Worm (Caenorhabditis elegans) whole organism, mixed stage, embryonic: ENCODE results near the gene syd-9.

Source experiments
- bed-3 ChIP-seq: fragments of 200-800 bp; sonication (Bioruptor generic); optimal IDR thresholded peaks from 3 replicates; lab custom pipeline; 2018; ENCODE audit warnings: mild to moderate bottlenecking, missing genetic modification characterization, moderate library complexity, missing compliant biosample characterization
- blmp-1 ChIP-seq: fragments of 150-350 bp; optimal IDR thresholded peaks from 2 replicates; lab custom pipeline; 2014; ENCODE audit warnings: missing biosample characterization, missing genetic modification characterization
- ces-1 ChIP-seq: fragments of 150-350 bp; optimal IDR thresholded peaks from 2 replicates; lab custom pipeline; 2014; ENCODE audit warnings: missing biosample characterization, missing genetic modification reagents, missing genetic modification characterization
- mab-5 ChIP-seq: fragments of 150-350 bp; optimal IDR thresholded peaks from 2 replicates; lab custom pipeline; 2014; ENCODE audit warnings: missing biosample characterization, missing genetic modification characterization
- nhr-12 ChIP-seq: fragments of 150-350 bp; optimal IDR thresholded peaks from 2 replicates; lab custom pipeline; 2014; ENCODE audit warnings: missing biosample characterization, missing genetic modification characterization
- nhr-237 ChIP-seq: fragments of 150-350 bp; optimal IDR thresholded peaks from 2 replicates; lab custom pipeline; 2014; ENCODE audit warnings: missing biosample characterization, missing genetic modification characterization
- pha-4 ChIP-seq: fragments of 150-350 bp; optimal IDR thresholded peaks from 2 replicates; lab custom pipeline; 2018; ENCODE audit warnings: missing biosample characterization, missing genetic modification reagents, missing genetic modification characterization
- snpc-4 ChIP-seq: fragments of 150-350 bp; optimal IDR thresholded peaks from 2 replicates; lab custom pipeline; 2014; ENCODE audit warnings: missing biosample characterization, missing genetic modification characterization
- unc-39 ChIP-seq: fragments of 150-350 bp; optimal IDR thresholded peaks from 2 replicates; lab custom pipeline; 2014; ENCODE audit warnings: missing biosample characterization, missing genetic modification characterization
- unc-62 ChIP-seq: fragments of 150-350 bp; optimal IDR thresholded peaks from 2 replicates; lab custom pipeline; 2014; ENCODE audit warnings: missing biosample characterization, missing genetic modification reagents, missing genetic modification characterization
- zip-8 ChIP-seq: fragments of 150-350 bp; optimal IDR thresholded peaks from 2 replicates; lab custom pipeline; 2014; ENCODE audit warnings: missing biosample characterization, missing genetic modification characterization

ce11 chrX:7230321-7230720 is 12.4 kb downstream of the syd-9 start:
- TF ChIP-seq ces-1 (GFP tag; lab: Kevin White, UChicago) (no peak), unc-39 (tag; lab: Kevin White, UChicago) (no peak), snpc-4 (tag; lab: Kevin White, UChicago) (no peak), unc-62 (no peak), pha-4 (tag; lab: Kevin White, UChicago) (no peak), blmp-1 (tag; lab: Kevin White, UChicago) (no peak), nhr-12 (no peak), nhr-237 (tag; lab: Kevin White, UChicago) (no peak), mab-5 (tag; lab: Kevin White, UChicago) (no peak), zip-8 (no peak), bed-3 (GFP tag; lab: Kevin White, UChicago) (no peak)
